Fruit fly (Drosophila melanogaster) whole organism, embryonic: Measurements from ENCODE around the gene CG45061.

Experiments
- Asciz ChIP-seq: fragments of 200-800 bp; sonication (Bioruptor generic); optimal IDR thresholded peaks from 2 replicates; lab custom pipeline; 2017; ENCODE audit warnings: missing biosample characterization, mild to moderate bottlenecking, missing genetic modification characterization, missing genetic modification reagents
- CG10209 ChIP-seq: fragments of 200-800 bp; sonication (Bioruptor generic); optimal IDR thresholded peaks from 3 replicates; lab custom pipeline; 2017; ENCODE audit warnings: missing biosample characterization, mild to moderate bottlenecking, missing genetic modification characterization, missing genetic modification reagents
- CG10431 ChIP-seq: fragments of 200-800 bp; sonication (Bioruptor generic); optimal IDR thresholded peaks from 3 replicates; lab custom pipeline; 2018; ENCODE audit warnings: missing biosample characterization, mild to moderate bottlenecking, missing genetic modification characterization
- CG10979 ChIP-seq: fragments of 200-800 bp; sonication (Bioruptor generic); optimal IDR thresholded peaks from 2 replicates; lab custom pipeline; 2018; ENCODE audit warnings: missing biosample characterization, mild to moderate bottlenecking, missing genetic modification characterization, moderate library complexity
- CG11093 ChIP-seq: fragments of 200-800 bp; sonication (Bioruptor generic); IDR thresholded peaks from 3 replicates; pipeline ENCODE4 v1.3.6; 2022; ENCODE audit warnings: missing biosample characterization, missing genetic modification characterization
- CG11504 ChIP-seq: fragments of 200-800 bp; sonication (Bioruptor generic); optimal IDR thresholded peaks from 3 replicates; lab custom pipeline; 2019; ENCODE audit warnings: missing biosample characterization, mild to moderate bottlenecking, missing genetic modification characterization, moderate library complexity
- CG12155 ChIP-seq: fragments of 200-800 bp; sonication (Bioruptor generic); optimal IDR thresholded peaks from 3 replicates; lab custom pipeline; 2016; ENCODE audit warnings: missing biosample characterization, missing genetic modification characterization
- CG13123 ChIP-seq: fragments of 200-800 bp; sonication (Bioruptor generic); optimal IDR thresholded peaks from 2 replicates; lab custom pipeline; 2016; ENCODE audit warnings: missing biosample characterization, missing genetic modification characterization
- CG17385 ChIP-seq: fragments of 200-800 bp; sonication (Bioruptor generic); optimal IDR thresholded peaks from 3 replicates; lab custom pipeline; 2018; ENCODE audit warnings: missing biosample characterization, mild to moderate bottlenecking, missing genetic modification characterization
- CG1832 ChIP-seq: fragments of 200-800 bp; sonication (Bioruptor generic); optimal IDR thresholded peaks from 2 replicates; lab custom pipeline; 2017; ENCODE audit warnings: missing biosample characterization, mild to moderate bottlenecking, missing genetic modification characterization, inconsistent platforms
- CG18599 ChIP-seq: fragments of 200-800 bp; sonication (Bioruptor generic); optimal IDR thresholded peaks from 3 replicates; lab custom pipeline; 2017; ENCODE audit warnings: missing biosample characterization, missing genetic modification characterization, mild to moderate bottlenecking, moderate library complexity, missing genetic modification reagents
- CG2120 ChIP-seq: fragments of 200-800 bp; sonication (Bioruptor generic); optimal IDR thresholded peaks from 3 replicates; lab custom pipeline; 2016; ENCODE audit warnings: missing biosample characterization, missing genetic modification characterization
- CG2875 ChIP-seq: fragments of 200-800 bp; sonication (Bioruptor generic); optimal IDR thresholded peaks from 2 replicates; lab custom pipeline; 2017; ENCODE audit warnings: missing biosample characterization, mild to moderate bottlenecking, missing genetic modification characterization, missing genetic modification reagents
- CG3163 ChIP-seq: fragments of 200-800 bp; sonication (Bioruptor generic); optimal IDR thresholded peaks from 3 replicates; lab custom pipeline; 2016; ENCODE audit warnings: missing biosample characterization, missing genetic modification characterization
- CG4404 ChIP-seq: fragments of 200-800 bp; sonication (Bioruptor generic); IDR thresholded peaks from 2 replicates; pipeline ENCODE4 v1.3.6; 2022; ENCODE audit warnings: missing biosample characterization, missing genetic modification characterization
- CG7372 ChIP-seq: fragments of 200-800 bp; sonication (Bioruptor generic); IDR thresholded peaks from 2 replicates; pipeline ENCODE4 v1.3.6; 2022; ENCODE audit warnings: missing biosample characterization, missing genetic modification characterization
- CG7839 ChIP-seq: fragments of 200-800 bp; sonication (Bioruptor generic); optimal IDR thresholded peaks from 3 replicates; lab custom pipeline; 2018; ENCODE audit warnings: missing biosample characterization, mild to moderate bottlenecking, missing genetic modification characterization, moderate library complexity
- CG8478 ChIP-seq: fragments of >200 bp; optimal IDR thresholded peaks from 2 replicates; lab custom pipeline; 2018
- CG9437 ChIP-seq: fragments of 200-800 bp; sonication (Bioruptor generic); optimal IDR thresholded peaks from 2 replicates; lab custom pipeline; 2018; ENCODE audit warnings: missing biosample characterization, mild to moderate bottlenecking, missing genetic modification characterization
- CG9727 ChIP-seq: fragments of 200-800 bp; sonication (Bioruptor generic); optimal IDR thresholded peaks from 3 replicates; lab custom pipeline; 2017; ENCODE audit warnings: missing biosample characterization, mild to moderate bottlenecking, missing genetic modification characterization
- Camta ChIP-seq: fragments of 200-800 bp; sonication (Bioruptor generic); optimal IDR thresholded peaks from 2 replicates; lab custom pipeline; 2016; ENCODE audit warnings: missing biosample characterization, missing genetic modification characterization
- CoRest ChIP-seq: fragments of 200-800 bp; sonication (Bioruptor generic); optimal IDR thresholded peaks from 3 replicates; lab custom pipeline; 2018; ENCODE audit warnings: missing biosample characterization, mild to moderate bottlenecking, missing genetic modification characterization, moderate library complexity
- Dref ChIP-seq: fragments of 200-800 bp; sonication (Bioruptor generic); IDR thresholded peaks from 2 replicates; pipeline ENCODE4 v1.3.6; 2022; ENCODE audit warnings: missing biosample characterization, missing genetic modification characterization
- Hmr ChIP-seq: fragments of 200-800 bp; sonication (Bioruptor generic); optimal IDR thresholded peaks from 3 replicates; lab custom pipeline; 2017; ENCODE audit warnings: mild to moderate bottlenecking, missing biosample characterization, missing genetic modification reagents, missing genetic modification characterization
- Hr39 ChIP-seq: fragments of >200 bp; optimal IDR thresholded peaks from 2 replicates; lab custom pipeline; 2017
- Meics ChIP-seq: fragments of 200-800 bp; sonication (Bioruptor generic); optimal IDR thresholded peaks from 2 replicates; lab custom pipeline; 2017; ENCODE audit warnings: missing biosample characterization, mild to moderate bottlenecking, missing genetic modification characterization
- Oli ChIP-seq: fragments of 200-800 bp; sonication (Bioruptor generic); optimal IDR thresholded peaks from 2 replicates; lab custom pipeline; 2018; ENCODE audit warnings: missing biosample characterization, mild to moderate bottlenecking, missing genetic modification characterization, moderate library complexity
- Ptx1 ChIP-seq: fragments of 200-800 bp; sonication (Bioruptor generic); IDR thresholded peaks from 2 replicates; pipeline ENCODE4 v1.3.6; 2022; ENCODE audit warnings: missing biosample characterization, missing genetic modification characterization
- Ravus ChIP-seq: fragments of 200-800 bp; sonication (Bioruptor generic); IDR thresholded peaks from 2 replicates; pipeline ENCODE4 v1.3.6; 2022; ENCODE audit warnings: missing biosample characterization, missing genetic modification characterization
- Stat92E ChIP-seq, 3 experiments: fragments of >200 bp in 2 of 3; fragments of 200-800 bp in 1 of 3; sonication (Bioruptor generic) in 1 of 3; optimal IDR thresholded peaks; 2 replicates each; lab custom pipeline; 2017 to 2019; ENCODE audit warnings: missing biosample characterization in 3 of 3, missing genetic modification characterization in 3 of 3, mild to moderate bottlenecking in 1 of 3, moderate library complexity in 1 of 3
- ac ChIP-seq: fragments of 200-800 bp; sonication (Bioruptor generic); optimal IDR thresholded peaks from 3 replicates; lab custom pipeline; 2017; ENCODE audit warnings: missing biosample characterization, mild to moderate bottlenecking, missing genetic modification characterization
- crol ChIP-seq: fragments of 200-800 bp; sonication (Bioruptor generic); IDR thresholded peaks from 2 replicates; pipeline ENCODE4 v1.3.6; 2022; ENCODE audit warnings: missing biosample characterization, missing genetic modification characterization
- dysf ChIP-seq: fragments of 200-800 bp; sonication (Bioruptor generic); IDR thresholded peaks from 3 replicates; pipeline ENCODE4 v1.3.6; 2022; ENCODE audit warnings: missing biosample characterization, missing genetic modification characterization
- fd96Cb ChIP-seq: fragments of 200-800 bp; sonication (Bioruptor generic); optimal IDR thresholded peaks from 2 replicates; lab custom pipeline; 2018; ENCODE audit warnings: missing biosample characterization, mild to moderate bottlenecking, missing genetic modification characterization, moderate library complexity
- gcm ChIP-seq: fragments of 200-800 bp; sonication (Bioruptor generic); optimal IDR thresholded peaks from 2 replicates; lab custom pipeline; 2019; ENCODE audit warnings: missing biosample characterization, mild to moderate bottlenecking, missing genetic modification characterization, moderate library complexity
- gem ChIP-seq: fragments of 200-800 bp; sonication (Bioruptor generic); optimal IDR thresholded peaks from 2 replicates; lab custom pipeline; 2019; ENCODE audit warnings: missing biosample characterization, mild to moderate bottlenecking, missing genetic modification characterization, moderate library complexity
- lab ChIP-seq: fragments of 200-800 bp; sonication (Bioruptor generic); optimal IDR thresholded peaks from 3 replicates; lab custom pipeline; 2017; ENCODE audit warnings: missing biosample characterization, missing genetic modification characterization, mild to moderate bottlenecking, moderate library complexity, missing genetic modification reagents
- luna ChIP-seq: fragments of 200-800 bp; sonication (Bioruptor generic); optimal IDR thresholded peaks from 2 replicates; lab custom pipeline; 2016; ENCODE audit warnings: missing biosample characterization, missing genetic modification characterization
- nom ChIP-seq: fragments of 200-800 bp; sonication (Bioruptor generic); optimal IDR thresholded peaks from 2 replicates; lab custom pipeline; 2017; ENCODE audit warnings: missing biosample characterization, missing genetic modification characterization, mild to moderate bottlenecking, moderate library complexity, missing genetic modification reagents
- pnt ChIP-seq: fragments of 200-800 bp; sonication (Bioruptor generic); optimal IDR thresholded peaks from 3 replicates; lab custom pipeline; 2016; ENCODE audit warnings: missing biosample characterization, missing genetic modification characterization
- pum ChIP-seq: fragments of 200-800 bp; sonication (Bioruptor generic); optimal IDR thresholded peaks from 2 replicates; lab custom pipeline; 2016; ENCODE audit warnings: missing biosample characterization, missing genetic modification characterization
- row ChIP-seq: fragments of 200-800 bp; sonication (Bioruptor generic); IDR thresholded peaks from 3 replicates; pipeline ENCODE4 v1.3.6; 2022; ENCODE audit warnings: missing biosample characterization, missing genetic modification characterization
- sd ChIP-seq: fragments of 200-800 bp; sonication (Bioruptor generic); optimal IDR thresholded peaks from 3 replicates; lab custom pipeline; 2018; ENCODE audit warnings: missing biosample characterization, mild to moderate bottlenecking, missing genetic modification characterization, moderate library complexity
- sisA ChIP-seq: fragments of 200-800 bp; sonication (Bioruptor generic); IDR thresholded peaks from 2 replicates; pipeline ENCODE4 v1.3.6; 2022; ENCODE audit warnings: missing biosample characterization, missing genetic modification characterization
- sna ChIP-seq: fragments of 200-800 bp; sonication (Bioruptor generic); IDR thresholded peaks from 2 replicates; pipeline ENCODE4 v1.3.6; 2022; ENCODE audit warnings: missing biosample characterization, missing genetic modification characterization; ENCODE audit not compliant: partially characterized antibody
- sqz ChIP-seq: fragments of 200-800 bp; sonication (Bioruptor generic); optimal IDR thresholded peaks from 3 replicates; lab custom pipeline; 2018; ENCODE audit warnings: missing biosample characterization, mild to moderate bottlenecking, missing genetic modification characterization
- tin ChIP-seq: fragments of 200-800 bp; sonication (Bioruptor generic); optimal IDR thresholded peaks from 3 replicates; lab custom pipeline; 2016; ENCODE audit warnings: missing biosample characterization, missing genetic modification characterization
- z ChIP-seq: fragments of 200-800 bp; sonication (Bioruptor generic); IDR thresholded peaks from 3 replicates; pipeline ENCODE4 v1.3.6; 2022; ENCODE audit warnings: missing biosample characterization, missing genetic modification characterization

Gene CG45061

dm6 chrX:9847529-9847928, 24.0 kb downstream of the CG45061 start:
- TF ChIP-seq Hr39 (lab: Kevin White, UChicago) (peak; percentile 74), CG8478 (no peak), sna (no peak), gcm (GFP tag; lab: Kevin White, UChicago) (no peak), luna (GFP tag; lab: Kevin White, UChicago) (no peak), CG10979 (tag; lab: Kevin White, UChicago) (no peak), CG11093 (GFP tag; lab: Robert Waterston, UW) (no peak), sqz (GFP tag; lab: Kevin White, UChicago) (no peak)

DNA sequence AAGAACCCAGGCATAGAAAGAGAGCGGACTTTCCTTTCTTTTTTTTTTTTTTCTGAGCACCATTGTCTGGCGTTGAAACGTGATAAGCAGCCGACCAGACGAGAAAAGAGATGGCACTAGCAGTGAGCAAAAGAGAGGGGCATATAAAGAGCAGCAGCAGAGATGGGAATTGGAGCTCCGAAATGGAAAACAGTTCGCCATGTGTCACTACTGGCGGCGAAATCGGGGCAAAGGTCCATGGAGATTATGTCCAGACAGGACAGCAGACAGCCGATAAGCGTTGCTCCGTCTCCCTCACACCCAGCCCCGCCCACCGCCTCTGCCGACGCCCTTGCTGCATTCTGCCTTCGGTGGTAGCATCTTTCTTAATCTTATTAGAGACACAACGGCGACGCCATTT, 38.5 kb downstream of the CG45061 start:
- no peak for TF ChIP-seq Camta (GFP tag; lab: Kevin White, UChicago)
- TF ChIP-seq CG1832: peak; percentile 8
- TF ChIP-seq CG17385 (GFP tag; lab: Kevin White, UChicago): no peak
- TF ChIP-seq CG7839 (tag; lab: Kevin White, UChicago): no peak
- TF ChIP-seq, all 482 proteins: peak for 1

DNA sequence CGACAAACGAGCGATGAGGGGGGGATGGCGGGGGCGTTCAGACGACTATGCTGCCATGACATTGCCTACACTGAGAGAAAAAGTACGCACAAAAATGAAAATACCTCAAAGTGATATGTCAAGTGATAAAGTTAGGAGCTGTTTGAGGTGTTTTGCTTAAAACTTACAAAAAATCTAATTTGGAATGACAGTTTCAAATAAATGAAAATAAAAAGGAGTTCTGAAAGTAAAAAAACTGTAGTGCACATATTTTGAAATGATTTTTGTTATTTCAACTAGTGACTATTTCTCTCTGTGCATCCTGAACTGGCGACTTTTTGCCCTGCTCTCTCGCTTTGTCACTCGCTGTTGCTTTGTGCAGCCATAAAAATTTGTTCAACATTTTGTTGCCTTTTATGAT, 41.6 kb downstream of the CG45061 start:
- peak; percentile 37 for TF ChIP-seq Oli
- peak; percentile 22 for TF ChIP-seq Hmr (GFP tag; lab: Kevin White, UChicago)
- TF ChIP-seq ac (GFP tag; lab: Kevin White, UChicago): no peak
- no peak for TF ChIP-seq CG13123 (GFP tag; lab: Kevin White, UChicago)
- no peak for TF ChIP-seq tin (GFP tag; lab: Kevin White, UChicago)
- peak; percentile 46; the same call in 2 of the 3 replicates for TF ChIP-seq row (GFP tag; lab: Robert Waterston, UW)
- TF ChIP-seq Ravus (GFP tag; lab: Robert Waterston, UW): no peak
- TF ChIP-seq sd (tag; lab: Kevin White, UChicago): no peak
- TF ChIP-seq crol (GFP tag; lab: Robert Waterston, UW): 0 out of 2 replicates have a peak, but pooled peaks have one; percentile 25
- 0 out of 2 replicates have a peak, but pooled peaks have one; percentile 16 for TF ChIP-seq Ptx1 (GFP tag; lab: Robert Waterston, UW)
- TF ChIP-seq CoRest (tag; lab: Kevin White, UChicago): peak; percentile 3
- TF ChIP-seq gem: peak; percentile 59
- TF ChIP-seq z (GFP tag; lab: Robert Waterston, UW): no peak
- no peak for TF ChIP-seq sqz (GFP tag; lab: Kevin White, UChicago)
- no peak for TF ChIP-seq pum (GFP tag; lab: Kevin White, UChicago)
- TF ChIP-seq Asciz (GFP tag; lab: Kevin White, UChicago): no peak
- TF ChIP-seq CG10431 (GFP tag; lab: Kevin White, UChicago): no peak
- no peak for TF ChIP-seq CG12155 (GFP tag; lab: Kevin White, UChicago)
- TF ChIP-seq fd96Cb (tag; lab: Kevin White, UChicago): peak; percentile 11
- TF ChIP-seq sisA: 0 out of 2 replicates have a peak, but pooled peaks have one; percentile 16
- peak; percentile 50 for TF ChIP-seq CG11504 (tag; lab: Kevin White, UChicago)
- no peak for TF ChIP-seq CG3163
- TF ChIP-seq CG2120: peak; percentile 27
- peak; percentile 30 for TF ChIP-seq Meics (GFP tag; lab: Kevin White, UChicago)
- no peak for TF ChIP-seq Stat92E (GFP tag; optimal IDR thresholded peaks at IDR 0.05; lab: Kevin White, UChicago)
- no peak for TF ChIP-seq CG9437
- peak; percentile 39 for TF ChIP-seq CG18599 (GFP tag; lab: Kevin White, UChicago)
- TF ChIP-seq lab (GFP tag; lab: Kevin White, UChicago): peak; percentile 56
- TF ChIP-seq CG2875 (GFP tag; lab: Kevin White, UChicago): no peak
- TF ChIP-seq CG10209 (GFP tag; lab: Kevin White, UChicago): peak; percentile 8
- peak; percentile 6 for TF ChIP-seq CG9727 (GFP tag; lab: Kevin White, UChicago)
- no peak for TF ChIP-seq CG4404 (GFP tag; lab: Robert Waterston, UW)
- TF ChIP-seq pnt (GFP tag; lab: Kevin White, UChicago): no peak
- no peak for TF ChIP-seq Dref (GFP tag; lab: Robert Waterston, UW)
- 0 out of 3 replicates have a peak, but pooled peaks have one; percentile 28 for TF ChIP-seq dysf (GFP tag; lab: Robert Waterston, UW)
- no peak for TF ChIP-seq CG7372 (GFP tag; lab: Robert Waterston, UW)
- TF ChIP-seq nom (GFP tag; lab: Kevin White, UChicago): no peak
